Fruit fly (Drosophila melanogaster) whole organism, wandering third instar larva: ENCODE measurements around the gene CG5151.

Experiments used
- Abd-B ChIP-seq: fragments of >200 bp; optimal IDR thresholded peaks from 2 replicates; lab custom pipeline; 2017; ENCODE audit warnings: missing biosample characterization, missing genetic modification characterization
- CG32264 ChIP-seq: fragments of 200-800 bp; sonication (Bioruptor generic); optimal IDR thresholded peaks from 2 replicates; lab custom pipeline; 2016; ENCODE audit warnings: missing biosample characterization, missing genetic modification characterization
- CG9705 ChIP-seq: fragments of 200-800 bp; sonication (Bioruptor generic); optimal IDR thresholded peaks from 2 replicates; lab custom pipeline; 2018; ENCODE audit warnings: missing biosample characterization, mild to moderate bottlenecking, missing genetic modification characterization
- CrebA ChIP-seq: fragments of 200-800 bp; sonication (Bioruptor generic); optimal IDR thresholded peaks from 2 replicates; lab custom pipeline; 2016; ENCODE audit warnings: missing biosample characterization, mild to moderate bottlenecking, missing genetic modification characterization, borderline replicate concordance
- Dfd ChIP-seq: fragments of >200 bp; optimal IDR thresholded peaks from 2 replicates; lab custom pipeline; 2017; ENCODE audit warnings: missing biosample characterization, missing genetic modification characterization
- Dif ChIP-seq: fragments of 200-275, 200-300 bp; sonication (Bioruptor generic); optimal IDR thresholded peaks from 2 replicates; lab custom pipeline; 2018; ENCODE audit warnings: missing biosample characterization, missing genetic modification characterization; ENCODE audit not compliant: partially characterized antibody
- GATAd ChIP-seq: sonication (Bioruptor generic); optimal IDR thresholded peaks from 2 replicates; lab custom pipeline; 2016; ENCODE audit warnings: missing biosample characterization, missing genetic modification characterization
- HLH106 ChIP-seq: fragments of 200-800 bp; optimal IDR thresholded peaks from 3 replicates; lab custom pipeline; 2019; ENCODE audit warnings: missing biosample characterization, mild to moderate bottlenecking, missing genetic modification characterization, moderate library complexity
- Hnf4 ChIP-seq: fragments of 200-800 bp; sonication (Bioruptor generic); optimal IDR thresholded peaks from 2 replicates; lab custom pipeline; 2016; ENCODE audit warnings: missing biosample characterization, mild to moderate bottlenecking, missing genetic modification characterization
- Hr78 ChIP-seq: fragments of >200 bp; optimal IDR thresholded peaks from 2 replicates; lab custom pipeline; 2017; ENCODE audit warnings: missing biosample characterization, missing genetic modification characterization
- Hr83 ChIP-seq: fragments of 200-300 bp; sonication (Bioruptor generic); optimal IDR thresholded peaks from 2 replicates; lab custom pipeline; 2016; ENCODE audit warnings: missing biosample characterization, mild to moderate bottlenecking, missing genetic modification characterization, moderate library complexity; ENCODE audit not compliant: poor library complexity, severe bottlenecking
- Jra ChIP-seq: sonication (Bioruptor generic); optimal IDR thresholded peaks from 2 replicates; lab custom pipeline; 2016; ENCODE audit warnings: missing biosample characterization, missing genetic modification characterization
- Mio ChIP-seq: sonication (Bioruptor generic); optimal IDR thresholded peaks from 2 replicates; lab custom pipeline; 2016; ENCODE audit warnings: missing biosample characterization, missing genetic modification characterization
- Myc ChIP-seq: fragments of >200 bp; optimal IDR thresholded peaks from 2 replicates; lab custom pipeline; 2017
- OdsH ChIP-seq: fragments of 200-800 bp; sonication (Bioruptor generic); optimal IDR thresholded peaks from 2 replicates; lab custom pipeline; 2016; ENCODE audit warnings: missing biosample characterization, mild to moderate bottlenecking, missing genetic modification characterization
- Rel ChIP-seq, 2 experiments: fragments of 200-800 bp; sonication (Bioruptor generic) in 1 of 2; optimal IDR thresholded peaks; 2 replicates in 1 of 2; 3 replicates in 1 of 2; lab custom pipeline; 2016 to 2019; ENCODE audit warnings: mild to moderate bottlenecking in 2 of 2, missing biosample characterization in 2 of 2, missing genetic modification characterization in 2 of 2, moderate library complexity in 1 of 2
- Sp1 ChIP-seq: fragments of 200-800 bp; sonication (Bioruptor generic); optimal IDR thresholded peaks from 3 replicates; lab custom pipeline; 2019; ENCODE audit warnings: missing biosample characterization, mild to moderate bottlenecking, missing genetic modification characterization, moderate library complexity
- Vsx2 ChIP-seq: fragments of 200-300, 225-300 bp; sonication (Bioruptor generic); optimal IDR thresholded peaks from 2 replicates; lab custom pipeline; 2018; ENCODE audit warnings: missing biosample characterization, missing genetic modification characterization; ENCODE audit not compliant: partially characterized antibody
- br ChIP-seq: fragments of 200-800 bp; sonication (Bioruptor generic); optimal IDR thresholded peaks from 2 replicates; lab custom pipeline; 2016; ENCODE audit warnings: missing biosample characterization, missing genetic modification characterization
- brk ChIP-seq: fragments of 200-800 bp; sonication (Bioruptor generic); optimal IDR thresholded peaks from 2 replicates; lab custom pipeline; 2016; ENCODE audit warnings: missing biosample characterization, mild to moderate bottlenecking, missing genetic modification characterization
- dl ChIP-seq, 2 experiments: fragments of 175-275, 200-275 bp in 1 of 2; fragments of 200-275 bp in 1 of 2; sonication (Bioruptor generic); optimal IDR thresholded peaks; lab custom pipeline; 2018; ENCODE audit warnings: mild to moderate bottlenecking in 2 of 2, missing biosample characterization in 2 of 2, missing genetic modification characterization in 2 of 2, moderate library complexity in 2 of 2; ENCODE audit not compliant: partially characterized antibody in 2 of 2, insufficient read depth in 1 of 2
- dmrt93B ChIP-seq: fragments of 200-800 bp; sonication (Bioruptor generic); optimal IDR thresholded peaks from 2 replicates; lab custom pipeline; 2018; ENCODE audit warnings: missing biosample characterization, mild to moderate bottlenecking, missing genetic modification characterization
- dsf ChIP-seq: sonication (Bioruptor generic); optimal IDR thresholded peaks from 2 replicates; lab custom pipeline; 2016; ENCODE audit warnings: missing biosample characterization, missing genetic modification characterization, borderline replicate concordance
- ey ChIP-seq: fragments of 200-800 bp; sonication (Bioruptor generic); optimal IDR thresholded peaks from 2 replicates; lab custom pipeline; 2016; ENCODE audit warnings: missing biosample characterization, missing genetic modification characterization
- foxo ChIP-seq, 2 experiments: fragments of 200-800 bp; sonication (Bioruptor generic); optimal IDR thresholded peaks; 2 replicates in 1 of 2; 3 replicates in 1 of 2; lab custom pipeline; 2016 to 2017; ENCODE audit warnings: missing biosample characterization in 2 of 2, missing genetic modification characterization in 2 of 2
- fru ChIP-seq: fragments of 200-800 bp; sonication (Bioruptor generic); optimal IDR thresholded peaks from 3 replicates; lab custom pipeline; 2016; ENCODE audit warnings: missing biosample characterization, mild to moderate bottlenecking, missing genetic modification characterization
- h ChIP-seq: fragments of 200-800 bp; sonication (Bioruptor generic); optimal IDR thresholded peaks from 3 replicates; lab custom pipeline; 2016; ENCODE audit warnings: missing biosample characterization, mild to moderate bottlenecking, missing genetic modification characterization
- jim ChIP-seq: fragments of 175-275, 200-325 bp; sonication (Bioruptor generic); optimal IDR thresholded peaks from 2 replicates; lab custom pipeline; 2016; ENCODE audit warnings: missing biosample characterization, mild to moderate bottlenecking, missing genetic modification characterization
- lola ChIP-seq: fragments of >200 bp; optimal IDR thresholded peaks from 2 replicates; lab custom pipeline; 2017; ENCODE audit warnings: missing biosample characterization, missing genetic modification characterization
- pan ChIP-seq: fragments of >200 bp; optimal IDR thresholded peaks from 2 replicates; lab custom pipeline; 2017
- psq ChIP-seq: fragments of 200-800 bp; sonication (Bioruptor generic); optimal IDR thresholded peaks from 3 replicates; lab custom pipeline; 2017; ENCODE audit warnings: missing biosample characterization, mild to moderate bottlenecking, missing genetic modification characterization, moderate library complexity
- rgr ChIP-seq: fragments of 200-800 bp; sonication (Bioruptor generic); optimal IDR thresholded peaks from 3 replicates; lab custom pipeline; 2016; ENCODE audit warnings: missing biosample characterization, mild to moderate bottlenecking, missing genetic modification characterization
- sage ChIP-seq: fragments of 200-800 bp; sonication (Bioruptor generic); optimal IDR thresholded peaks from 2 replicates; lab custom pipeline; 2016; ENCODE audit warnings: missing biosample characterization, mild to moderate bottlenecking, missing genetic modification characterization
- sv ChIP-seq: fragments of 200-800 bp; sonication (Bioruptor generic); optimal IDR thresholded peaks from 3 replicates; lab custom pipeline; 2016; ENCODE audit warnings: missing biosample characterization, missing genetic modification characterization
- tai ChIP-seq: sonication (Bioruptor generic); optimal IDR thresholded peaks from 2 replicates; lab custom pipeline; 2016; ENCODE audit warnings: missing biosample characterization, missing genetic modification characterization
- usp ChIP-seq: fragments of >200 bp; optimal IDR thresholded peaks from 2 replicates; lab custom pipeline; 2017; ENCODE audit warnings: missing biosample characterization, missing genetic modification characterization
- woc ChIP-seq: sonication (Bioruptor generic); optimal IDR thresholded peaks from 2 replicates; lab custom pipeline; 2016; ENCODE audit warnings: missing biosample characterization, mild to moderate bottlenecking, missing genetic modification characterization

The CG5151 gene

dm6 chr3L:16131264-16132066 lies 33.0 kb downstream of the CG5151 start, which contains the start of the genes Trs20 and elg1 (continued):
- no peak for TF ChIP-seq GATAd (GFP tag; lab: Kevin White, UChicago)
- no peak for TF ChIP-seq CG32264 (GFP tag; lab: Kevin White, UChicago)
- TF ChIP-seq Hnf4, result peak; percentile 48
- TF ChIP-seq Myc (lab: Kevin White, UChicago), result no peak
- peak; percentile 54 for TF ChIP-seq br
- TF ChIP-seq sv (GFP tag; lab: Kevin White, UChicago), result peak; percentile 46
- TF ChIP-seq h (GFP tag; lab: Kevin White, UChicago), result peak; percentile 50
- TF ChIP-seq fru (GFP tag; lab: Kevin White, UChicago), result peak; percentile 24
- TF ChIP-seq jim (GFP tag; lab: Kevin White, UChicago), result no peak
- no peak for TF ChIP-seq pan (lab: Kevin White, UChicago)
- TF ChIP-seq Vsx2 (GFP tag; lab: Kevin White, UChicago), result no peak
- no peak for TF ChIP-seq Rel (GFP tag; optimal IDR thresholded peaks at IDR 0.05; lab: Kevin White, UChicago)
- TF ChIP-seq Rel (tag; optimal IDR thresholded peaks at IDR 0.05; lab: Kevin White, UChicago), result peak; percentile 42
- TF ChIP-seq, all 38 proteins: peak for 14

dm6 chr3L:16128973-16129745 lies 35.3 kb downstream of the CG5151 start, which contains the start of gene SsRbeta:
Gene SsRbeta (plus strand): TSS chr3L:16129617.
- TF ChIP-seq pan (lab: Kevin White, UChicago), result no peak
- no peak for TF ChIP-seq HLH106 (tag; lab: Kevin White, UChicago)
- TF ChIP-seq rgr (GFP tag; lab: Kevin White, UChicago), result no peak
- TF ChIP-seq Hnf4, result no peak
- no peak for TF ChIP-seq br
- TF ChIP-seq ey, result no peak
- TF ChIP-seq foxo (GFP tag; optimal IDR thresholded peaks at IDR 0.05; lab: Kevin White, UChicago), result no peak
- peak; percentile 53 for TF ChIP-seq Hr83 (GFP tag; lab: Kevin White, UChicago)
- TF ChIP-seq Dfd (GFP tag; lab: Kevin White, UChicago), result no peak
- no peak for TF ChIP-seq Vsx2 (GFP tag; lab: Kevin White, UChicago)
- no peak for TF ChIP-seq usp (GFP tag; lab: Kevin White, UChicago)
- TF ChIP-seq Jra (GFP tag; lab: Kevin White, UChicago), result peak; percentile 20
- TF ChIP-seq GATAd (GFP tag; lab: Kevin White, UChicago), result no peak
- TF ChIP-seq Rel (GFP tag; optimal IDR thresholded peaks at IDR 0.05; lab: Kevin White, UChicago), result no peak
- peak; percentile 39 for TF ChIP-seq Rel (tag; optimal IDR thresholded peaks at IDR 0.05; lab: Kevin White, UChicago)
- TF ChIP-seq sv (GFP tag; lab: Kevin White, UChicago), result peak; percentile 60
- TF ChIP-seq dl (GFP tag; optimal IDR thresholded peaks at IDR 0.05; lab: Kevin White, UChicago; ENCODE audit: insufficient read depth in 1 of 2, partially characterized antibody in 2 of 2), result no peak
- peak; percentile 41 for TF ChIP-seq brk (GFP tag; lab: Kevin White, UChicago)

- TF ChIP-seq CrebA (no peak), OdsH (GFP tag; lab: Kevin White, UChicago) (peak; percentile 93), rgr (GFP tag; lab: Kevin White, UChicago) (peak; percentile 94), tai (GFP tag; lab: Kevin White, UChicago) (no peak), dmrt93B (no peak), sv (GFP tag; lab: Kevin White, UChicago) (peak; percentile 79), jim (GFP tag; lab: Kevin White, UChicago) (no peak), woc (GFP tag; lab: Kevin White, UChicago) (peak; percentile 96), foxo (GFP tag; optimal IDR thresholded peaks at IDR 0.05; lab: Kevin White, UChicago) (peak; percentile 55 to 94), usp (GFP tag; lab: Kevin White, UChicago) (no peak), Abd-B (GFP tag; lab: Kevin White, UChicago) (no peak), CG9705 (GFP tag; lab: Kevin White, UChicago) (peak; percentile 76), br (peak; percentile 94), sage (GFP tag; lab: Kevin White, UChicago) (no peak), Hr83 (GFP tag; lab: Kevin White, UChicago) (peak; percentile 38), Rel (GFP tag; optimal IDR thresholded peaks at IDR 0.05; lab: Kevin White, UChicago) (peak; percentile 50), Rel (tag; optimal IDR thresholded peaks at IDR 0.05; lab: Kevin White, UChicago) (peak; percentile 77), ey (peak; percentile 93), dl (GFP tag; optimal IDR thresholded peaks at IDR 0.05; lab: Kevin White, UChicago; ENCODE audit: insufficient read depth in 1 of 2, partially characterized antibody in 2 of 2) (no peak), Sp1 (peak; percentile 90), psq (peak; percentile 79), Mio (peak; percentile 43), h (GFP tag; lab: Kevin White, UChicago) (peak; percentile 94), Dif (no peak), lola (GFP tag; lab: Kevin White, UChicago) (no peak), dsf (GFP tag; lab: Kevin White, UChicago) (no peak), HLH106 (tag; lab: Kevin White, UChicago) (peak; percentile 88), fru (GFP tag; lab: Kevin White, UChicago) (peak; percentile 92), Myc (lab: Kevin White, UChicago) (peak; percentile 85), Dfd (GFP tag; lab: Kevin White, UChicago) (no peak), Hr78 (no peak), brk (GFP tag; lab: Kevin White, UChicago) (no peak), pan (lab: Kevin White, UChicago) (no peak), CG32264 (GFP tag; lab: Kevin White, UChicago) (peak; percentile 84)
Measured at dm6 chr3L:16128481-16128972, 36.0 kb downstream of the CG5151 start, which contains the start of gene Pgm1. Gene Pgm1 (minus strand): TSS chr3L:16128531.
